Worm (Caenorhabditis elegans): ENCODE data around the gene mrps-18.C.

DNA sequence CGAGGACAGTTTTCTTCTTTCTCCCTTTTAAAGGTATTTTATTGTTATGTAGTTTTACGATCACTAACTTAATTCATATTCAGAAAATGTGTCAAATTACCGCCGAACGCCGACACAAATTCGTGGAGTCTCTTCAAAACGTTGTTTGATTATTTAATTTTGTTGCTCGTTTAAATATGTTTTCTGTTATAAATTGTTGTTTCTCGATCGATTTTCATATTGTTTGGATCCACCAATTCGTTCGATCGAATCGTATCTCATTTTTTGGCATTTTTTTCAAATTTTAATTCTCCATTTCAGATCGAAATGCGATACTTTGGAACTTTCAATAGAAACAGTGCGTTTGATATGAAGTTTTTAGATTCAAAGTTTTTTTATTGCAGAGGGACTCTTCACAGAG, 6.6 kb downstream of the mrps-18.C start, which contains the start of gene F41G3.6:
- TF ChIP-seq ceh-2 (tag; optimal IDR thresholded peaks at IDR 0.05): no peak
- TF ChIP-seq dve-1 (tag; optimal IDR thresholded peaks at IDR 0.05): no peak

All from whole organism, late embryonic.